Worm (Caenorhabditis elegans): ENCODE results near the gene lin-32.

- TF ChIP-seq mxl-2 (GFP tag; conservative IDR thresholded peaks at IDR 0.05) (no peak), arid-1 (GFP tag; conservative IDR thresholded peaks at IDR 0.05) (no peak), madf-5 (GFP tag; IDR thresholded peaks at IDR 0.05) (no peak), lin-15B (tag; optimal IDR thresholded peaks at IDR 0.05) (no peak), unc-39 (tag; optimal IDR thresholded peaks at IDR 0.05) (no peak), unc-62 (GFP tag; optimal IDR thresholded peaks at IDR 0.05 in 1 of 2) (peak in 1 of 2 experiments; percentile 64), unc-62 (tag; optimal IDR thresholded peaks at IDR 0.05) (no peak), gei-8 (GFP tag; optimal IDR thresholded peaks at IDR 0.05) (no peak), snpc-4 (tag; optimal IDR thresholded peaks at IDR 0.05) (no peak), ceh-82 (tag; optimal IDR thresholded peaks at IDR 0.05) (no peak)
Measured at ce11 chrX:2191925-2192554, 37.9 kb downstream of the lin-32 start, which contains the start of gene gap-1.
